Fruit fly (Drosophila melanogaster) whole organism, embryonic: ENCODE results near the gene Pino.
A peak's percentile ranks its signal among the peaks of the same experiment; 100 is the strongest.

Experiments
- Abd-B ChIP-seq: fragments of 200-800 bp; sonication (Bioruptor generic); optimal IDR thresholded peaks from 2 replicates; lab custom pipeline; 2018; ENCODE audit warnings: missing biosample characterization, mild to moderate bottlenecking, missing genetic modification characterization, moderate library complexity
- Atf-2 ChIP-seq: fragments of 200-800 bp; sonication (Bioruptor generic); optimal IDR thresholded peaks from 2 replicates; lab custom pipeline; 2016; ENCODE audit warnings: missing biosample characterization, missing genetic modification characterization
- B-H2 ChIP-seq: fragments of 200-800 bp; sonication (Bioruptor generic); optimal IDR thresholded peaks from 2 replicates; lab custom pipeline; 2018; ENCODE audit warnings: missing biosample characterization, mild to moderate bottlenecking, missing genetic modification characterization
- CG12071 ChIP-seq: fragments of 200-800 bp; sonication (Bioruptor generic); optimal IDR thresholded peaks from 3 replicates; lab custom pipeline; 2018; ENCODE audit warnings: missing biosample characterization, mild to moderate bottlenecking, missing genetic modification characterization
- CG1233 ChIP-seq: fragments of 200-800 bp; sonication (Bioruptor generic); optimal IDR thresholded peaks from 4 replicates; lab custom pipeline; 2018; ENCODE audit warnings: missing biosample characterization, mild to moderate bottlenecking, missing genetic modification characterization
- CG12391 ChIP-seq: fragments of 200-800 bp; sonication (Bioruptor generic); optimal IDR thresholded peaks from 3 replicates; lab custom pipeline; 2018; ENCODE audit warnings: missing biosample characterization, mild to moderate bottlenecking, missing genetic modification characterization, moderate library complexity
- CG12769 ChIP-seq: fragments of 200-800 bp; sonication (Bioruptor generic); optimal IDR thresholded peaks from 2 replicates; lab custom pipeline; 2019; ENCODE audit warnings: missing biosample characterization, mild to moderate bottlenecking, missing genetic modification characterization, moderate library complexity
- CG13287 ChIP-seq: fragments of 200-800 bp; sonication (Bioruptor generic); IDR thresholded peaks from 2 replicates; pipeline ENCODE4 v1.3.6; 2022; ENCODE audit warnings: missing biosample characterization, missing genetic modification characterization; ENCODE audit not compliant: partially characterized antibody
- CG14965 ChIP-seq: fragments of 200-800 bp; sonication (Bioruptor generic); optimal IDR thresholded peaks from 2 replicates; lab custom pipeline; 2016; ENCODE audit warnings: missing biosample characterization, missing genetic modification characterization, borderline replicate concordance
- CG1602 ChIP-seq: fragments of 200-800 bp; sonication (Bioruptor generic); optimal IDR thresholded peaks from 3 replicates; lab custom pipeline; 2016; ENCODE audit warnings: missing biosample characterization, missing genetic modification characterization
- CG17912 ChIP-seq: fragments of 200-800 bp; sonication (Bioruptor generic); optimal IDR thresholded peaks from 2 replicates; lab custom pipeline; 2018; ENCODE audit warnings: missing biosample characterization, mild to moderate bottlenecking, missing genetic modification characterization
- CG18262 ChIP-seq: fragments of 200-800 bp; optimal IDR thresholded peaks from 3 replicates; lab custom pipeline; 2019; ENCODE audit warnings: missing biosample characterization, mild to moderate bottlenecking, missing genetic modification characterization, moderate library complexity
- CG34376 ChIP-seq: fragments of 200-800 bp; sonication (Bioruptor generic); optimal IDR thresholded peaks from 2 replicates; lab custom pipeline; 2018; ENCODE audit warnings: missing biosample characterization, mild to moderate bottlenecking, missing genetic modification characterization
- CG4328 ChIP-seq: fragments of 200-800 bp; sonication (Bioruptor generic); optimal IDR thresholded peaks from 3 replicates; lab custom pipeline; 2017; ENCODE audit warnings: missing biosample characterization, missing genetic modification reagents, missing genetic modification characterization
- CG4404 ChIP-seq: fragments of 200-800 bp; sonication (Bioruptor generic); IDR thresholded peaks from 2 replicates; pipeline ENCODE4 v1.3.6; 2022; ENCODE audit warnings: missing biosample characterization, missing genetic modification characterization
- CG6791 ChIP-seq: fragments of 200-800 bp; sonication (Bioruptor generic); IDR thresholded peaks from 3 replicates; pipeline ENCODE4 v1.3.6; 2022; ENCODE audit warnings: missing biosample characterization, missing genetic modification characterization; ENCODE audit not compliant: partially characterized antibody
- CG7357 ChIP-seq: fragments of 200-800 bp; sonication (Bioruptor generic); IDR thresholded peaks from 3 replicates; pipeline ENCODE4 v1.3.6; 2022; ENCODE audit warnings: missing biosample characterization, missing genetic modification characterization
- CG7372 ChIP-seq: fragments of 200-800 bp; sonication (Bioruptor generic); IDR thresholded peaks from 2 replicates; pipeline ENCODE4 v1.3.6; 2022; ENCODE audit warnings: missing biosample characterization, missing genetic modification characterization
- CG9876 ChIP-seq: fragments of 200-800 bp; sonication (Bioruptor generic); optimal IDR thresholded peaks from 2 replicates; lab custom pipeline; 2016; ENCODE audit warnings: missing biosample characterization, missing genetic modification characterization
- CkIIα-i1 ChIP-seq: fragments of 200-800 bp; sonication (Bioruptor generic); IDR thresholded peaks from 2 replicates; pipeline ENCODE4 v1.3.6; 2022; ENCODE audit warnings: missing biosample characterization, missing genetic modification characterization
- D19B ChIP-seq: fragments of 200-800 bp; sonication (Bioruptor generic); optimal IDR thresholded peaks from 2 replicates; lab custom pipeline; 2017; ENCODE audit warnings: missing biosample characterization, mild to moderate bottlenecking, missing genetic modification characterization
- Dref ChIP-seq: fragments of 200-800 bp; sonication (Bioruptor generic); IDR thresholded peaks from 2 replicates; pipeline ENCODE4 v1.3.6; 2022; ENCODE audit warnings: missing biosample characterization, missing genetic modification characterization
- Fer2 ChIP-seq: fragments of 200-800 bp; sonication (Bioruptor generic); optimal IDR thresholded peaks from 2 replicates; lab custom pipeline; 2018; ENCODE audit warnings: missing biosample characterization, mild to moderate bottlenecking, missing genetic modification characterization, moderate library complexity
- Lhr ChIP-seq: fragments of 200-800 bp; sonication (Bioruptor generic); optimal IDR thresholded peaks from 3 replicates; lab custom pipeline; 2017; ENCODE audit warnings: mild to moderate bottlenecking, missing biosample characterization, missing genetic modification reagents, missing genetic modification characterization
- Lim3 ChIP-seq: fragments of 200-800 bp; sonication (Bioruptor generic); IDR thresholded peaks from 2 replicates; pipeline ENCODE4 v1.3.6; 2022; ENCODE audit warnings: missing biosample characterization, missing genetic modification characterization
- MESR4 ChIP-seq: fragments of 200-800 bp; sonication (Bioruptor generic); optimal IDR thresholded peaks from 2 replicates; lab custom pipeline; 2018; ENCODE audit warnings: missing biosample characterization, mild to moderate bottlenecking, missing genetic modification characterization, moderate library complexity
- Optix ChIP-seq: fragments of 200-800 bp; sonication (Bioruptor generic); IDR thresholded peaks from 3 replicates; pipeline ENCODE4 v1.3.6; 2022; ENCODE audit warnings: missing biosample characterization, missing genetic modification characterization
- Poxn ChIP-seq: fragments of 200-800 bp; sonication (Bioruptor generic); IDR thresholded peaks from 2 replicates; pipeline ENCODE4 v1.3.6; 2022; ENCODE audit warnings: missing biosample characterization, missing genetic modification characterization
- Rfx ChIP-seq: fragments of 200-800 bp; sonication (Bioruptor generic); IDR thresholded peaks from 2 replicates; pipeline ENCODE4 v1.3.6; 2022; ENCODE audit warnings: missing biosample characterization, missing genetic modification characterization
- TFAM ChIP-seq: fragments of 200-800 bp; sonication (Bioruptor generic); optimal IDR thresholded peaks from 2 replicates; lab custom pipeline; 2017; ENCODE audit warnings: missing biosample characterization, missing genetic modification characterization, inconsistent platforms
- ab ChIP-seq: fragments of 200-800 bp; sonication (Bioruptor generic); optimal IDR thresholded peaks from 2 replicates; lab custom pipeline; 2016; ENCODE audit warnings: missing biosample characterization, missing genetic modification characterization
- abd-A ChIP-seq: fragments of 200-800 bp; sonication (Bioruptor generic); optimal IDR thresholded peaks from 3 replicates; lab custom pipeline; 2019; ENCODE audit warnings: missing biosample characterization, mild to moderate bottlenecking, missing genetic modification characterization, moderate library complexity
- bcd ChIP-seq: fragments of 200-800 bp; sonication (Bioruptor generic); optimal IDR thresholded peaks from 2 replicates; lab custom pipeline; 2017; ENCODE audit warnings: missing biosample characterization, mild to moderate bottlenecking, missing genetic modification characterization
- dati ChIP-seq: fragments of 200-800 bp; sonication (Bioruptor generic); IDR thresholded peaks from 2 replicates; pipeline ENCODE4 v1.3.6; 2022; ENCODE audit warnings: missing biosample characterization, missing genetic modification characterization
- emc ChIP-seq: fragments of 200-800 bp; sonication (Bioruptor generic); optimal IDR thresholded peaks from 2 replicates; lab custom pipeline; 2016; ENCODE audit warnings: missing biosample characterization, missing genetic modification characterization
- fd102C ChIP-seq: fragments of 200-800 bp; sonication (Bioruptor generic); optimal IDR thresholded peaks from 2 replicates; lab custom pipeline; 2018; ENCODE audit warnings: missing biosample characterization, mild to moderate bottlenecking, missing genetic modification characterization, moderate library complexity
- grn ChIP-seq: fragments of 200-800 bp; sonication (Bioruptor generic); optimal IDR thresholded peaks from 3 replicates; lab custom pipeline; 2017; ENCODE audit warnings: missing biosample characterization, missing genetic modification characterization
- ken ChIP-seq: fragments of 200-800 bp; sonication (Bioruptor generic); IDR thresholded peaks from 3 replicates; pipeline ENCODE4 v1.3.6; 2022; ENCODE audit warnings: missing biosample characterization, missing genetic modification characterization
- mirr ChIP-seq: fragments of 200-800 bp; sonication (Bioruptor generic); optimal IDR thresholded peaks from 3 replicates; lab custom pipeline; 2018; ENCODE audit warnings: missing biosample characterization, mild to moderate bottlenecking, missing genetic modification characterization
- pfk ChIP-seq: fragments of 200-800 bp; sonication (Bioruptor generic); optimal IDR thresholded peaks from 2 replicates; lab custom pipeline; 2018; ENCODE audit warnings: missing biosample characterization, mild to moderate bottlenecking, missing genetic modification characterization, moderate library complexity
- phol ChIP-seq: fragments of 200-800 bp; sonication (Bioruptor generic); optimal IDR thresholded peaks from 3 replicates; lab custom pipeline; 2018; ENCODE audit warnings: missing biosample characterization, mild to moderate bottlenecking, missing genetic modification characterization, moderate library complexity
- prd ChIP-seq, 3 experiments: fragments of >200 bp in 2 of 3; fragments of 200-800 bp in 1 of 3; sonication (Bioruptor generic) in 1 of 3; optimal IDR thresholded peaks in 2 of 3; IDR thresholded peaks in 1 of 3; 2 replicates in 2 of 3; 3 replicates in 1 of 3; pipeline versions ENCODE4 v1.3.6 to Lab custom; 2017 to 2022; ENCODE audit warnings: missing biosample characterization in 1 of 3, missing genetic modification characterization in 1 of 3
- pzg ChIP-seq: fragments of 200-800 bp; sonication (Bioruptor generic); optimal IDR thresholded peaks from 3 replicates; lab custom pipeline; 2018; ENCODE audit warnings: missing biosample characterization, mild to moderate bottlenecking, missing genetic modification characterization, moderate library complexity
- ro ChIP-seq: fragments of 200-800 bp; sonication (Bioruptor generic); IDR thresholded peaks from 2 replicates; pipeline ENCODE4 v1.3.6; 2022; ENCODE audit warnings: missing biosample characterization, missing genetic modification characterization
- sens-2 ChIP-seq: fragments of 200-800 bp; sonication (Bioruptor generic); IDR thresholded peaks from 2 replicates; pipeline ENCODE4 v1.3.6; 2022; ENCODE audit warnings: missing biosample characterization, missing genetic modification characterization
- sima ChIP-seq: fragments of 200-800 bp; sonication (Bioruptor generic); optimal IDR thresholded peaks from 2 replicates; lab custom pipeline; 2016; ENCODE audit warnings: missing biosample characterization, missing genetic modification characterization
- sr ChIP-seq: fragments of 200-800 bp; sonication (Bioruptor generic); IDR thresholded peaks from 3 replicates; pipeline ENCODE4 v1.3.6; 2022; ENCODE audit warnings: missing biosample characterization, missing genetic modification characterization
- zen2 ChIP-seq: fragments of 200-800 bp; sonication (Bioruptor generic); IDR thresholded peaks from 3 replicates; pipeline ENCODE4 v1.3.6; 2022; ENCODE audit warnings: missing biosample characterization, missing genetic modification characterization; ENCODE audit not compliant: partially characterized antibody
- zf30C ChIP-seq: fragments of 200-800 bp; sonication (Bioruptor generic); optimal IDR thresholded peaks from 3 replicates; lab custom pipeline; 2018; ENCODE audit warnings: missing biosample characterization, mild to moderate bottlenecking, missing genetic modification characterization
- zfh2 ChIP-seq: fragments of 200-800 bp; sonication (Bioruptor generic); optimal IDR thresholded peaks from 2 replicates; lab custom pipeline; 2016; ENCODE audit warnings: missing biosample characterization, missing genetic modification characterization

The Pino gene

dm6 chr2L:1072184-1072583 lies 56.6 kb downstream of the Pino start (continued):
- TF ChIP-seq CG7357 = peak; percentile 69
- peak; percentile 80 for TF ChIP-seq CG12391 (tag; lab: Kevin White, UChicago)
- TF ChIP-seq fd102C (GFP tag; lab: Kevin White, UChicago) = peak; percentile 85
- TF ChIP-seq CG4404 (GFP tag; lab: Robert Waterston, UW) = peak; percentile 7; the same call in 1 of the 2 replicates
- TF ChIP-seq pzg (GFP tag; lab: Kevin White, UChicago) = peak; percentile 19
- peak; percentile 59 for TF ChIP-seq ro (GFP tag; lab: Robert Waterston, UW)
- peak; percentile 84 for TF ChIP-seq Atf-2 (GFP tag; lab: Kevin White, UChicago)
- TF ChIP-seq Fer2 (tag; lab: Kevin White, UChicago) = peak; percentile 84
- TF ChIP-seq CG6791 (GFP tag; lab: Robert Waterston, UW) = no peak
- peak; percentile 91 for TF ChIP-seq bcd (GFP tag; lab: Kevin White, UChicago)
- peak; percentile 94 for TF ChIP-seq sr (GFP tag; lab: Robert Waterston, UW)
- TF ChIP-seq CG13287 = no peak
- peak; percentile 89 for TF ChIP-seq mirr (GFP tag; lab: Kevin White, UChicago)
- TF ChIP-seq phol = peak; percentile 13
- peak; percentile 43 for TF ChIP-seq abd-A (tag; lab: Kevin White, UChicago)
- TF ChIP-seq Optix (GFP tag; lab: Robert Waterston, UW) = peak; percentile 84
- peak; percentile 18 for TF ChIP-seq ab (GFP tag; lab: Kevin White, UChicago)
- TF ChIP-seq zen2 (GFP tag; lab: Robert Waterston, UW) = no peak
- TF ChIP-seq D19B = peak; percentile 76
- no peak for TF ChIP-seq prd (optimal IDR thresholded peaks at IDR 0.05; lab: Kevin White, UChicago)
- TF ChIP-seq prd (GFP tag; IDR thresholded peaks at IDR 0.05; lab: Robert Waterston, UW) = peak; percentile 77
- TF ChIP-seq CG18262 (tag; lab: Kevin White, UChicago) = peak; percentile 87
- TF ChIP-seq CG1602 = peak; percentile 83
- peak; percentile 24; the same call in 1 of the 2 replicates for TF ChIP-seq Dref (GFP tag; lab: Robert Waterston, UW)
- TF ChIP-seq CG7372 = peak; percentile 74
- TF ChIP-seq dati = peak; percentile 81
- peak; percentile 94 for TF ChIP-seq CG17912 (GFP tag; lab: Kevin White, UChicago)
- peak; percentile 77 for TF ChIP-seq pfk
- peak; percentile 91 for TF ChIP-seq CG14965 (GFP tag; lab: Kevin White, UChicago)
- peak; percentile 88 for TF ChIP-seq B-H2 (GFP tag; lab: Kevin White, UChicago)
- peak; percentile 97 for TF ChIP-seq CG12071 (GFP tag; lab: Kevin White, UChicago)
- no peak for TF ChIP-seq zf30C
- peak; percentile 90 for TF ChIP-seq CG9876 (GFP tag; lab: Kevin White, UChicago)
- TF ChIP-seq CG1233 (GFP tag; lab: Kevin White, UChicago) = peak; percentile 97
- peak; percentile 79 for TF ChIP-seq zfh2
- peak; percentile 87 for TF ChIP-seq sens-2 (GFP tag; lab: Robert Waterston, UW)
- TF ChIP-seq Rfx (GFP tag; lab: Robert Waterston, UW) = peak; percentile 89
- peak; percentile 84 for TF ChIP-seq sima (GFP tag; lab: Kevin White, UChicago)
- TF ChIP-seq Poxn (GFP tag; lab: Robert Waterston, UW) = 0 out of 2 replicates have a peak, but pooled peaks have one; percentile 46
- no peak for TF ChIP-seq Lim3 (GFP tag; lab: Robert Waterston, UW)
- TF ChIP-seq TFAM = peak; percentile 92
- peak; percentile 90 for TF ChIP-seq grn
- peak; percentile 96 for TF ChIP-seq CG12769 (tag; lab: Kevin White, UChicago)
- TF ChIP-seq CkIIα-i1 (GFP tag; lab: Robert Waterston, UW) = peak; percentile 65; the same call in 1 of the 2 replicates
- peak; percentile 95 for TF ChIP-seq CG4328 (GFP tag; lab: Kevin White, UChicago)
- TF ChIP-seq Lhr (GFP tag; lab: Kevin White, UChicago) = peak; percentile 96
- TF ChIP-seq CG34376 (GFP tag; lab: Kevin White, UChicago) = peak; percentile 80
- peak; percentile 4 for TF ChIP-seq Abd-B (GFP tag; lab: Kevin White, UChicago)
- TF ChIP-seq emc (GFP tag; lab: Kevin White, UChicago) = peak; percentile 82
- peak; percentile 63 for TF ChIP-seq MESR4 (GFP tag; lab: Kevin White, UChicago)
- TF ChIP-seq ken (GFP tag; lab: Robert Waterston, UW) = peak; percentile 84
